Worm (Caenorhabditis elegans) whole organism, L4 larva: ENCODE results near the gene ZK643.5.

Experiments
- D1046.2 ChIP-seq: fragments of 200-800 bp; sonication (Bioruptor generic); IDR thresholded peaks from 2 replicates; pipeline ENCODE4 v1.3.6; 2022; ENCODE audit warnings: missing genetic modification characterization, missing compliant biosample characterization
- F37D6.2 ChIP-seq: sonication (generic microtip); optimal IDR thresholded peaks from 2 replicates; lab custom pipeline; 2016; ENCODE audit warnings: mild to moderate bottlenecking, missing genetic modification characterization, missing compliant biosample characterization
- F44E2.7 ChIP-seq: fragments of 200-800 bp; sonication (Bioruptor generic); IDR thresholded peaks from 2 replicates; pipeline ENCODE4 v2.1.2; 2022; ENCODE audit warnings: missing genetic modification characterization, missing compliant biosample characterization
- R02D3.7 ChIP-seq: fragments of 150-350 bp; sonication (generic microtip); optimal IDR thresholded peaks from 3 replicates; lab custom pipeline; 2014; ENCODE audit warnings: missing biosample characterization, missing genetic modification characterization
- T20F7.1 ChIP-seq: fragments of 200-800 bp; sonication (Bioruptor generic); optimal IDR thresholded peaks from 2 replicates; lab custom pipeline; 2018; ENCODE audit warnings: mild to moderate bottlenecking, missing genetic modification characterization, missing compliant biosample characterization
- Y105C5A.15 ChIP-seq: fragments of 200-800 bp; sonication (Bioruptor generic); IDR thresholded peaks from 2 replicates; pipeline ENCODE4 v1.3.6; 2022; ENCODE audit warnings: missing genetic modification characterization, missing compliant biosample characterization
- Y5F2A.4 ChIP-seq: fragments of 200-800 bp; sonication (Bioruptor generic); optimal IDR thresholded peaks from 2 replicates; lab custom pipeline; 2018; ENCODE audit warnings: mild to moderate bottlenecking, missing genetic modification characterization, missing compliant biosample characterization
- ZK337.2 ChIP-seq: fragments of 200-800 bp; sonication (Bioruptor generic); IDR thresholded peaks from 2 replicates; pipeline ENCODE4 v1.3.6; 2022; ENCODE audit warnings: missing genetic modification reagents, missing genetic modification characterization, missing compliant biosample characterization
- ama-1 ChIP-seq: fragments of 150-350 bp; optimal IDR thresholded peaks from 2 replicates; lab custom pipeline; 2014; ENCODE audit warnings: inconsistent platforms, mixed read lengths
- arid-1 ChIP-seq: fragments of 200-800 bp; sonication (Bioruptor generic); conservative IDR thresholded peaks from 2 replicates; pipeline ENCODE4 v1.3.6; 2022; ENCODE audit warnings: missing genetic modification reagents, missing genetic modification characterization, missing compliant biosample characterization
- attf-4 ChIP-seq: sonication (generic microtip); optimal IDR thresholded peaks from 3 replicates; lab custom pipeline; 2017; ENCODE audit warnings: missing biosample characterization, missing genetic modification characterization
- ceh-44 ChIP-seq: fragments of 200-800 bp; sonication (Bioruptor generic); IDR thresholded peaks from 2 replicates; pipeline ENCODE4 v1.3.6; 2022; ENCODE audit warnings: missing genetic modification reagents, missing genetic modification characterization, missing compliant biosample characterization
- ceh-62 ChIP-seq: sonication (generic microtip); optimal IDR thresholded peaks from 2 replicates; lab custom pipeline; 2017; ENCODE audit warnings: missing biosample characterization, missing genetic modification characterization
- cey-2 ChIP-seq: sonication (generic microtip); optimal IDR thresholded peaks from 3 replicates; lab custom pipeline; 2017; ENCODE audit warnings: missing genetic modification characterization, mild to moderate bottlenecking, missing compliant biosample characterization, antibody characterized with exemption, borderline replicate concordance; ENCODE audit not compliant: insufficient read depth
- daf-19 ChIP-seq: fragments of 200-800 bp; sonication (Bioruptor generic); conservative IDR thresholded peaks from 2 replicates; pipeline ENCODE4 v1.3.6; 2022; ENCODE audit warnings: missing genetic modification characterization, missing compliant biosample characterization
- dmd-8 ChIP-seq: fragments of 200-800 bp; sonication (Bioruptor generic); IDR thresholded peaks from 2 replicates; pipeline ENCODE4 v1.3.6; 2022; ENCODE audit warnings: missing genetic modification characterization, missing compliant biosample characterization
- dve-1 ChIP-seq: sonication (generic microtip); optimal IDR thresholded peaks from 2 replicates; lab custom pipeline; 2017; ENCODE audit warnings: antibody characterized with exemption, mild to moderate bottlenecking, missing genetic modification characterization, missing compliant biosample characterization; ENCODE audit not compliant: insufficient read depth
- fos-1 ChIP-seq: fragments of 150-350 bp; optimal IDR thresholded peaks from 2 replicates; lab custom pipeline; 2014; ENCODE audit warnings: missing biosample characterization, missing genetic modification characterization
- hif-1 ChIP-seq, 2 experiments: sonication (generic microtip); optimal IDR thresholded peaks; 2 replicates each; lab custom pipeline; 2016 to 2017; ENCODE audit warnings: missing compliant biosample characterization in 2 of 2, missing genetic modification characterization in 2 of 2, missing genetic modification reagents in 2 of 2, missing genotype in 2 of 2, mild to moderate bottlenecking in 1 of 2
- hlh-11 ChIP-seq: fragments of 200-800 bp; sonication (Bioruptor generic); optimal IDR thresholded peaks from 2 replicates; lab custom pipeline; 2018; ENCODE audit warnings: mild to moderate bottlenecking, missing genetic modification characterization, missing compliant biosample characterization
- jun-1 ChIP-seq: fragments of 150-350 bp; optimal IDR thresholded peaks from 2 replicates; lab custom pipeline; 2014; ENCODE audit warnings: missing biosample characterization, missing genetic modification reagents, missing genetic modification characterization
- lim-7 ChIP-seq: fragments of 200-800 bp; sonication (Bioruptor generic); IDR thresholded peaks from 2 replicates; pipeline ENCODE4 v1.3.6; 2022; ENCODE audit warnings: missing genetic modification characterization, missing compliant biosample characterization
- lin-13 ChIP-seq: fragments of 150-350 bp; optimal IDR thresholded peaks from 2 replicates; lab custom pipeline; 2014; ENCODE audit warnings: missing biosample characterization, missing genetic modification reagents, missing genetic modification characterization
- lin-39 ChIP-seq: fragments of 150-350 bp; optimal IDR thresholded peaks from 2 replicates; lab custom pipeline; 2014; ENCODE audit warnings: missing biosample characterization, missing genetic modification reagents, missing genetic modification characterization
- madf-9 ChIP-seq: fragments of 200-800 bp; sonication (Bioruptor generic); conservative IDR thresholded peaks from 2 replicates; pipeline ENCODE4 v1.3.6; 2022; ENCODE audit warnings: missing genetic modification reagents, missing genetic modification characterization, missing compliant biosample characterization
- mdt-29 ChIP-seq: fragments of 200-800 bp; sonication (Bioruptor generic); IDR thresholded peaks from 2 replicates; pipeline ENCODE4 v1.3.6; 2022; ENCODE audit warnings: missing genetic modification reagents, missing genetic modification characterization, missing compliant biosample characterization
- mxl-2 ChIP-seq: fragments of 200-800 bp; sonication (Bioruptor generic); conservative IDR thresholded peaks from 2 replicates; pipeline ENCODE4 v1.3.6; 2022; ENCODE audit warnings: missing genetic modification reagents, missing genetic modification characterization, missing compliant biosample characterization
- mxl-3 ChIP-seq: fragments of 200-800 bp; sonication (Bioruptor generic); optimal IDR thresholded peaks from 2 replicates; lab custom pipeline; 2018; ENCODE audit warnings: mild to moderate bottlenecking, missing genetic modification characterization, missing compliant biosample characterization
- nhr-102 ChIP-seq: sonication (generic microtip); optimal IDR thresholded peaks from 2 replicates; lab custom pipeline; 2016; ENCODE audit warnings: mild to moderate bottlenecking, missing genetic modification characterization, moderate library complexity, missing compliant biosample characterization
- nhr-11 ChIP-seq: fragments of 150-350 bp; optimal IDR thresholded peaks from 2 replicates; lab custom pipeline; 2014; ENCODE audit warnings: missing biosample characterization, missing genetic modification characterization
- nhr-111 ChIP-seq: fragments of 200-800 bp; sonication (Bioruptor generic); optimal IDR thresholded peaks from 2 replicates; lab custom pipeline; 2018; ENCODE audit warnings: mild to moderate bottlenecking, missing genetic modification characterization, missing compliant biosample characterization
- nhr-25 ChIP-seq: sonication (generic microtip); optimal IDR thresholded peaks from 2 replicates; lab custom pipeline; 2017; ENCODE audit warnings: missing genetic modification characterization, mild to moderate bottlenecking, missing compliant biosample characterization, antibody characterized with exemption, moderate library complexity, borderline replicate concordance; ENCODE audit not compliant: insufficient read depth
- nhr-41 ChIP-seq: fragments of 200-800 bp; sonication (Bioruptor generic); IDR thresholded peaks from 2 replicates; pipeline ENCODE4 v1.3.6; 2022; ENCODE audit warnings: missing genetic modification reagents, missing genetic modification characterization, missing compliant biosample characterization
- nhr-42 ChIP-seq: fragments of 200-800 bp; sonication (Bioruptor generic); IDR thresholded peaks from 2 replicates; pipeline ENCODE4 v1.3.6; 2022; ENCODE audit warnings: missing genetic modification characterization, missing compliant biosample characterization
- nhr-76 ChIP-seq: fragments of 150-350 bp; optimal IDR thresholded peaks from 2 replicates; lab custom pipeline; 2014; ENCODE audit warnings: missing biosample characterization, missing genetic modification characterization
- nhr-77 ChIP-seq: fragments of 150-350 bp; optimal IDR thresholded peaks from 2 replicates; lab custom pipeline; 2014; ENCODE audit warnings: missing biosample characterization, missing genetic modification characterization
- php-3 ChIP-seq: fragments of 200-800 bp; sonication (Bioruptor generic); IDR thresholded peaks from 2 replicates; pipeline ENCODE4 v1.3.6; 2022; ENCODE audit warnings: missing genetic modification reagents, missing genetic modification characterization, missing compliant biosample characterization
- pqm-1 ChIP-seq: sonication (generic microtip); optimal IDR thresholded peaks from 2 replicates; lab custom pipeline; 2017; ENCODE audit warnings: missing biosample characterization, missing genetic modification characterization
- rbr-2 ChIP-seq: sonication (generic microtip); optimal IDR thresholded peaks from 2 replicates; lab custom pipeline; 2016; ENCODE audit warnings: missing genotype, missing genetic modification characterization, missing compliant biosample characterization
- set-16 ChIP-seq: fragments of 200-800 bp; sonication (Bioruptor generic); IDR thresholded peaks from 2 replicates; pipeline ENCODE4 v1.3.6; 2022; ENCODE audit warnings: missing genetic modification reagents, missing genetic modification characterization, missing compliant biosample characterization
- skn-1 ChIP-seq: fragments of 150-350 bp; optimal IDR thresholded peaks from 2 replicates; lab custom pipeline; 2014; ENCODE audit warnings: missing biosample characterization, missing genetic modification characterization
- snpc-1.2 ChIP-seq: fragments of 200-800 bp; sonication (Bioruptor generic); IDR thresholded peaks from 2 replicates; pipeline ENCODE4 v1.3.6; 2022; ENCODE audit warnings: missing genetic modification reagents, missing genetic modification characterization, missing compliant biosample characterization
- snpc-4 ChIP-seq: fragments of 150-350 bp; optimal IDR thresholded peaks from 2 replicates; lab custom pipeline; 2014; ENCODE audit warnings: missing biosample characterization, missing genetic modification characterization
- spr-1 ChIP-seq: sonication (generic microtip); optimal IDR thresholded peaks from 2 replicates; lab custom pipeline; 2016; ENCODE audit warnings: mild to moderate bottlenecking, missing genetic modification characterization, missing compliant biosample characterization
- spr-3 ChIP-seq: fragments of 200-800 bp; sonication (Bioruptor generic); optimal IDR thresholded peaks from 2 replicates; lab custom pipeline; 2018; ENCODE audit warnings: mild to moderate bottlenecking, missing genetic modification characterization, missing compliant biosample characterization
- tag-97 ChIP-seq: fragments of 200-800 bp; sonication (Bioruptor generic); IDR thresholded peaks from 2 replicates; pipeline ENCODE4 v1.3.6; 2022; ENCODE audit warnings: missing genetic modification characterization, missing compliant biosample characterization
- unc-39 ChIP-seq: sonication (generic microtip); optimal IDR thresholded peaks from 2 replicates; lab custom pipeline; 2017; ENCODE audit warnings: missing biosample characterization, missing genetic modification characterization
- unc-62 ChIP-seq, 3 experiments: fragments of 150-350 bp in 1 of 3; sonication (generic microtip); optimal IDR thresholded peaks in 2 of 3; peaks in 1 of 3; 1 replicate in 1 of 3; 2 replicates in 2 of 3; lab custom pipeline; 2014 to 2017; ENCODE audit warnings: missing biosample characterization in 3 of 3, missing genetic modification characterization in 3 of 3, missing genetic modification reagents in 3 of 3, missing genotype in 1 of 3
- vab-7 ChIP-seq: fragments of 200-800 bp; sonication (Bioruptor generic); IDR thresholded peaks from 2 replicates; pipeline ENCODE4 v1.3.6; 2022; ENCODE audit warnings: missing genetic modification reagents, missing genetic modification characterization, missing compliant biosample characterization
- zfp-2 ChIP-seq: sonication (generic microtip); optimal IDR thresholded peaks from 2 replicates; lab custom pipeline; 2016; ENCODE audit warnings: mild to moderate bottlenecking, missing genetic modification characterization, missing compliant biosample characterization
- zip-11 ChIP-seq: fragments of 200-800 bp; sonication (Bioruptor generic); IDR thresholded peaks from 2 replicates; pipeline ENCODE4 v1.3.6; 2022; ENCODE audit warnings: missing genetic modification characterization, missing compliant biosample characterization

ZK643.5 gene

ce11 chrIII:8904044-8904443 lies 52.0 kb downstream of the ZK643.5 start, which contains the start of gene lin-9 (continued):
- TF ChIP-seq arid-1 (GFP tag; lab: Robert Waterston, UW) (peak; percentile 95), snpc-4 (tag; lab: Kevin White, UChicago) (no peak), D1046.2 (GFP tag; lab: Robert Waterston, UW) (peak; percentile 86), fos-1 (tag; lab: Kevin White, UChicago) (no peak), R02D3.7 (tag; lab: Kevin White, UChicago) (no peak), unc-62 (GFP tag; optimal IDR thresholded peaks at IDR 0.05 in 1 of 2; lab: Kevin White, UChicago) (peak; percentile 3 to 98), unc-62 (tag; optimal IDR thresholded peaks at IDR 0.05; lab: Kevin White, UChicago) (no peak), attf-4 (tag; lab: Kevin White, UChicago) (no peak), zip-11 (GFP tag; lab: Robert Waterston, UW) (no peak), lim-7 (GFP tag; lab: Robert Waterston, UW) (no peak), Y5F2A.4 (GFP tag; lab: Kevin White, UChicago) (peak; percentile 2), skn-1 (tag; lab: Kevin White, UChicago) (no peak), ceh-62 (no peak), nhr-77 (tag; lab: Kevin White, UChicago) (peak; percentile 86), rbr-2 (tag; lab: Kevin White, UChicago) (peak; percentile 94), spr-1 (tag; lab: Kevin White, UChicago) (peak; percentile 93), Y105C5A.15 (GFP tag; lab: Robert Waterston, UW) (no peak), lin-13 (GFP tag; lab: Kevin White, UChicago) (peak; percentile 97), pqm-1 (tag; lab: Kevin White, UChicago) (peak; percentile 19), spr-3 (GFP tag; lab: Kevin White, UChicago) (peak; percentile 91), daf-19 (GFP tag; lab: Robert Waterston, UW) (no peak), nhr-111 (no peak), mxl-3 (GFP tag; lab: Kevin White, UChicago) (peak; percentile 89), ZK337.2 (GFP tag; lab: Robert Waterston, UW) (no peak), nhr-25 (tag; lab: Kevin White, UChicago) (peak; percentile 71), mxl-2 (GFP tag; lab: Robert Waterston, UW) (peak; percentile 67; the same call in 1 of the 2 replicates), php-3 (GFP tag; lab: Robert Waterston, UW) (peak; percentile 86; the same call in 1 of the 2 replicates), nhr-76 (no peak), dmd-8 (GFP tag; lab: Robert Waterston, UW) (no peak), nhr-102 (peak; percentile 94), nhr-41 (GFP tag; lab: Robert Waterston, UW) (no peak), mdt-29 (GFP tag; lab: Robert Waterston, UW) (peak; percentile 91), hlh-11 (peak; percentile 100), vab-7 (GFP tag; lab: Robert Waterston, UW) (peak; percentile 76), tag-97 (no peak), zfp-2 (tag; lab: Kevin White, UChicago) (peak; percentile 67), madf-9 (peak; percentile 86), F44E2.7 (GFP tag; lab: Robert Waterston, UW) (0 out of 2 replicates have a peak, but pooled peaks have one; percentile 24), unc-39 (tag; lab: Kevin White, UChicago) (no peak), dve-1 (tag; lab: Kevin White, UChicago) (peak; percentile 99), lin-39 (tag; lab: Kevin White, UChicago) (no peak), snpc-1.2 (peak; percentile 82), set-16 (GFP tag; lab: Robert Waterston, UW) (peak; percentile 90), nhr-42 (GFP tag; lab: Robert Waterston, UW) (peak; percentile 90), hif-1 (tag; optimal IDR thresholded peaks at IDR 0.05; lab: Kevin White, UChicago) (peak; percentile 57 to 89), jun-1 (tag; lab: Kevin White, UChicago) (peak; percentile 84), T20F7.1 (peak; percentile 91), cey-2 (tag; lab: Kevin White, UChicago) (no peak), ama-1 (lab: Kevin White, UChicago) (peak; percentile 47), nhr-11 (tag; lab: Kevin White, UChicago) (peak; percentile 96), ceh-44 (GFP tag; lab: Robert Waterston, UW) (peak; percentile 81), F37D6.2 (peak; percentile 87)
